Worm (Caenorhabditis elegans): ENCODE measurements around the gene srw-79.

ce11 chrII:2985446-2985845 lies 38.9 kb downstream of the srw-79 start:
- TF ChIP-seq pes-1 (GFP tag; IDR thresholded peaks at IDR 0.05) (no peak), ama-1 (optimal IDR thresholded peaks at IDR 0.05) (no peak), flt-1 (GFP tag; IDR thresholded peaks at IDR 0.05) (no peak), aly-1 (tag; optimal IDR thresholded peaks at IDR 0.05) (no peak), tra-4 (tag; optimal IDR thresholded peaks at IDR 0.05) (no peak), B0310.2 (tag; optimal IDR thresholded peaks at IDR 0.05) (no peak), tbx-11 (GFP tag; IDR thresholded peaks at IDR 0.05) (no peak), F13C5.2 (tag; optimal IDR thresholded peaks at IDR 0.05) (no peak), hnd-1 (tag; optimal IDR thresholded peaks at IDR 0.05) (no peak), hmbx-1 (tag; optimal IDR thresholded peaks at IDR 0.05) (no peak), ceh-13 (GFP tag; optimal IDR thresholded peaks at IDR 0.05) (no peak), sea-1 (GFP tag; conservative IDR thresholded peaks at IDR 0.05) (no peak)

All from whole organism, early embryonic.